Worm (Caenorhabditis elegans) whole organism, L1 larva: ENCODE results near the gene T09A5.5.

Source experiments
- C16A3.4 ChIP-seq: fragments of 150-350 bp; optimal IDR thresholded peaks from 2 replicates; lab custom pipeline; 2014; ENCODE audit warnings: missing biosample characterization, missing genetic modification characterization
- Y116A8C.19 ChIP-seq: sonication (generic microtip); optimal IDR thresholded peaks from 2 replicates; lab custom pipeline; 2016; ENCODE audit warnings: missing compliant biosample characterization, missing genetic modification characterization, borderline replicate concordance
- blmp-1 ChIP-seq: fragments of 150-350 bp; optimal IDR thresholded peaks from 2 replicates; lab custom pipeline; 2014; ENCODE audit warnings: missing biosample characterization, missing genetic modification characterization
- ceh-82 ChIP-seq, 3 experiments: fragments of 150-350 bp in 1 of 3; sonication (generic microtip) in 2 of 3; optimal IDR thresholded peaks; 2 replicates each; lab custom pipeline; 2014 to 2017; ENCODE audit warnings: missing biosample characterization in 3 of 3, missing genetic modification characterization in 3 of 3
- dsc-1 ChIP-seq: sonication (generic microtip); optimal IDR thresholded peaks from 2 replicates; lab custom pipeline; 2016; ENCODE audit warnings: mild to moderate bottlenecking, missing genetic modification characterization, missing compliant biosample characterization
- efl-1 ChIP-seq, 4 experiments: fragments of 150-350 bp; optimal IDR thresholded peaks in 3 of 4; peaks in 1 of 4; 1 replicate in 1 of 4; 2 replicates in 3 of 4; lab custom pipeline; 2014; ENCODE audit warnings: missing biosample characterization in 2 of 4, missing genetic modification characterization in 2 of 4, missing genetic modification reagents in 2 of 4
- efl-3 ChIP-seq: fragments of 200-800 bp; sonication (Bioruptor generic); optimal IDR thresholded peaks from 2 replicates; lab custom pipeline; 2018; ENCODE audit warnings: mild to moderate bottlenecking, missing genetic modification characterization, missing compliant biosample characterization
- elt-2 ChIP-seq: sonication (generic microtip); optimal IDR thresholded peaks from 2 replicates; lab custom pipeline; 2016; ENCODE audit warnings: missing genetic modification characterization, mild to moderate bottlenecking, inconsistent platforms, missing compliant biosample characterization, missing genetic modification reagents
- fkh-10 ChIP-seq: sonication (generic microtip); optimal IDR thresholded peaks from 2 replicates; lab custom pipeline; 2017; ENCODE audit warnings: missing biosample characterization, missing genetic modification reagents, missing genetic modification characterization
- fkh-8 ChIP-seq: sonication (generic microtip); optimal IDR thresholded peaks from 2 replicates; lab custom pipeline; 2016; ENCODE audit warnings: mild to moderate bottlenecking, missing genetic modification characterization, missing compliant biosample characterization
- fos-1 ChIP-seq: fragments of 150-350 bp; optimal IDR thresholded peaks from 2 replicates; lab custom pipeline; 2014; ENCODE audit warnings: missing biosample characterization, missing genetic modification characterization
- grh-1 ChIP-seq: fragments of 200-800 bp; sonication (Bioruptor generic); IDR thresholded peaks from 2 replicates; pipeline ENCODE4 v1.3.6; 2022; ENCODE audit warnings: missing genetic modification reagents, missing genetic modification characterization, missing compliant biosample characterization
- hlh-17 ChIP-seq: fragments of 200-800 bp; sonication (Bioruptor generic); optimal IDR thresholded peaks from 2 replicates; lab custom pipeline; 2018; ENCODE audit warnings: missing genetic modification characterization, mild to moderate bottlenecking, missing compliant biosample characterization, moderate library complexity, borderline replicate concordance
- hlh-4 ChIP-seq: sonication (generic microtip); optimal IDR thresholded peaks from 2 replicates; lab custom pipeline; 2016; ENCODE audit warnings: mild to moderate bottlenecking, missing genetic modification characterization, missing compliant biosample characterization
- jun-1 ChIP-seq: fragments of 150-350 bp; optimal IDR thresholded peaks from 2 replicates; lab custom pipeline; 2014; ENCODE audit warnings: missing biosample characterization, missing genetic modification reagents, missing genetic modification characterization
- lin-13 ChIP-seq: fragments of 150-350 bp; optimal IDR thresholded peaks from 2 replicates; lab custom pipeline; 2014; ENCODE audit warnings: missing biosample characterization, missing genetic modification reagents, missing genetic modification characterization
- lin-14 ChIP-seq: fragments of 200-800 bp; sonication (Bioruptor generic); optimal IDR thresholded peaks from 2 replicates; lab custom pipeline; 2018; ENCODE audit warnings: mild to moderate bottlenecking, missing genetic modification characterization, moderate library complexity, missing compliant biosample characterization
- lsy-2 ChIP-seq, 2 experiments: fragments of 150-350 bp; optimal IDR thresholded peaks; 2 replicates each; lab custom pipeline; 2014; ENCODE audit warnings: missing biosample characterization in 2 of 2, missing genetic modification characterization in 2 of 2
- mab-9 ChIP-seq: fragments of 200-800 bp; sonication (Bioruptor generic); IDR thresholded peaks from 2 replicates; pipeline ENCODE4 v1.3.6; 2022; ENCODE audit warnings: missing genetic modification reagents, missing genetic modification characterization, missing compliant biosample characterization
- mdl-1 ChIP-seq, 2 experiments: fragments of 150-350 bp; optimal IDR thresholded peaks; 2 replicates each; lab custom pipeline; 2014 to 2017; ENCODE audit warnings: missing biosample characterization in 2 of 2, missing genetic modification characterization in 2 of 2, inconsistent platforms in 1 of 2
- mef-2 ChIP-seq: fragments of 150-350 bp; optimal IDR thresholded peaks from 2 replicates; lab custom pipeline; 2014; ENCODE audit warnings: missing biosample characterization, missing genetic modification characterization
- nhr-12 ChIP-seq: sonication (generic microtip); optimal IDR thresholded peaks from 2 replicates; lab custom pipeline; 2017; ENCODE audit warnings: missing biosample characterization, missing genetic modification characterization
- nhr-19 ChIP-seq: fragments of 200-800 bp; sonication (Bioruptor generic); conservative IDR thresholded peaks from 2 replicates; pipeline ENCODE4 v1.3.6; 2022; ENCODE audit warnings: missing genetic modification characterization, missing compliant biosample characterization
- nhr-20 ChIP-seq: sonication (generic microtip); optimal IDR thresholded peaks from 2 replicates; lab custom pipeline; 2016; ENCODE audit warnings: mild to moderate bottlenecking, missing genetic modification characterization, missing compliant biosample characterization
- nhr-237 ChIP-seq: fragments of 150-350 bp; optimal IDR thresholded peaks from 2 replicates; lab custom pipeline; 2014; ENCODE audit warnings: missing biosample characterization, missing genetic modification characterization
- nhr-47 ChIP-seq: sonication (generic microtip); optimal IDR thresholded peaks from 2 replicates; lab custom pipeline; 2016; ENCODE audit warnings: mild to moderate bottlenecking, missing genetic modification characterization, moderate library complexity, missing compliant biosample characterization
- nhr-71 ChIP-seq: sonication (generic microtip); optimal IDR thresholded peaks from 2 replicates; lab custom pipeline; 2016; ENCODE audit warnings: mild to moderate bottlenecking, missing genetic modification characterization, moderate library complexity, missing compliant biosample characterization
- nhr-76 ChIP-seq: sonication (generic microtip); optimal IDR thresholded peaks from 2 replicates; lab custom pipeline; 2017; ENCODE audit warnings: missing biosample characterization, missing genetic modification characterization
- nhr-77 ChIP-seq: fragments of 150-350 bp; optimal IDR thresholded peaks from 2 replicates; lab custom pipeline; 2014; ENCODE audit warnings: missing biosample characterization, missing genetic modification characterization
- nhr-84 ChIP-seq: sonication (generic microtip); optimal IDR thresholded peaks from 2 replicates; lab custom pipeline; 2017; ENCODE audit warnings: missing biosample characterization, missing genetic modification characterization
- nhr-85 ChIP-seq: sonication (generic microtip); peaks from one replicate; lab custom pipeline; 2016; ENCODE audit warnings: missing genetic modification characterization, inconsistent platforms, missing compliant biosample characterization
- pag-3 ChIP-seq: sonication (generic microtip); optimal IDR thresholded peaks from 2 replicates; lab custom pipeline; 2017; ENCODE audit warnings: missing genetic modification characterization, mild to moderate bottlenecking, missing compliant biosample characterization, antibody characterized with exemption, borderline replicate concordance; ENCODE audit not compliant: insufficient read depth
- pqm-1 ChIP-seq: sonication (generic microtip); optimal IDR thresholded peaks from 3 replicates; lab custom pipeline; 2017; ENCODE audit warnings: missing biosample characterization, missing genetic modification characterization
- rnt-1 ChIP-seq: sonication (generic microtip); optimal IDR thresholded peaks from 2 replicates; lab custom pipeline; 2016; ENCODE audit warnings: mild to moderate bottlenecking, missing genetic modification characterization, moderate library complexity, missing compliant biosample characterization
- skn-1 ChIP-seq: fragments of 150-350 bp; optimal IDR thresholded peaks from 2 replicates; lab custom pipeline; 2014; ENCODE audit warnings: missing biosample characterization, missing genetic modification characterization
- snu-23 ChIP-seq: sonication (generic microtip); optimal IDR thresholded peaks from 2 replicates; lab custom pipeline; 2016; ENCODE audit warnings: missing genetic modification characterization, missing compliant biosample characterization
- sox-4 ChIP-seq: sonication (generic microtip); optimal IDR thresholded peaks from 2 replicates; lab custom pipeline; 2016; ENCODE audit warnings: missing genetic modification characterization, missing compliant biosample characterization
- swsn-7 ChIP-seq: sonication (generic microtip); optimal IDR thresholded peaks from 2 replicates; lab custom pipeline; 2016; ENCODE audit warnings: missing genetic modification characterization, missing compliant biosample characterization
- tbx-2 ChIP-seq: sonication (generic microtip); optimal IDR thresholded peaks from 2 replicates; lab custom pipeline; 2016; ENCODE audit warnings: missing genetic modification characterization, missing compliant biosample characterization
- tlp-1 ChIP-seq: fragments of 150-350 bp; optimal IDR thresholded peaks from 2 replicates; lab custom pipeline; 2014; ENCODE audit warnings: missing biosample characterization, missing genetic modification characterization
- unc-62 ChIP-seq: fragments of 150-350 bp; optimal IDR thresholded peaks from 2 replicates; lab custom pipeline; 2014; ENCODE audit warnings: missing biosample characterization, missing genetic modification reagents, missing genetic modification characterization
- unc-98 ChIP-seq: fragments of 200-800 bp; sonication (Bioruptor generic); IDR thresholded peaks from 2 replicates; pipeline ENCODE4 v1.3.6; 2022; ENCODE audit warnings: missing genetic modification characterization, missing compliant biosample characterization
- zag-1 ChIP-seq: fragments of 150-350 bp; optimal IDR thresholded peaks from 2 replicates; lab custom pipeline; 2014; ENCODE audit warnings: missing biosample characterization, missing genetic modification characterization
- ztf-11 ChIP-seq, 2 experiments: sonication (generic microtip); optimal IDR thresholded peaks; 2 replicates each; lab custom pipeline; 2016 to 2017; ENCODE audit warnings: missing genetic modification characterization in 2 of 2, missing biosample characterization in 1 of 2, missing compliant biosample characterization in 1 of 2

T09A5.5 gene

ce11 chrII:7808950-7809349 lies 44.6 kb downstream of the T09A5.5 start (continued):
- TF ChIP-seq efl-1 (optimal IDR thresholded peaks at IDR 0.05; lab: Kevin White, UChicago) (peak in 1 of 2 experiments; percentile 13), efl-1 (GFP tag; optimal IDR thresholded peaks at IDR 0.05 in 1 of 2; lab: Kevin White, UChicago) (peak in 1 of 2 experiments; percentile 94), unc-62 (GFP tag; lab: Kevin White, UChicago) (no peak), tlp-1 (tag; lab: Kevin White, UChicago) (peak; percentile 25), nhr-19 (GFP tag; lab: Robert Waterston, UW) (peak; percentile 58), lin-14 (peak; percentile 78), rnt-1 (tag; lab: Kevin White, UChicago) (peak; percentile 66), nhr-47 (peak; percentile 36), nhr-20 (tag; lab: Kevin White, UChicago) (peak; percentile 52), nhr-77 (tag; lab: Kevin White, UChicago) (no peak), fkh-8 (tag; lab: Kevin White, UChicago) (no peak), pqm-1 (peak; percentile 38), mab-9 (no peak), nhr-85 (tag; lab: Kevin White, UChicago) (peak; percentile 86), snu-23 (GFP tag; lab: Kevin White, UChicago) (peak; percentile 45), blmp-1 (tag; lab: Kevin White, UChicago) (peak; percentile 57), lin-13 (no peak), fos-1 (tag; lab: Kevin White, UChicago) (no peak), unc-98 (GFP tag; lab: Robert Waterston, UW) (no peak), lsy-2 (tag; optimal IDR thresholded peaks at IDR 0.05; lab: Kevin White, UChicago) (peak; percentile 17 to 20), nhr-12 (tag; lab: Kevin White, UChicago) (no peak), ceh-82 (tag; optimal IDR thresholded peaks at IDR 0.05; lab: Kevin White, UChicago) (no peak), fkh-10 (GFP tag; lab: Kevin White, UChicago) (no peak), tbx-2 (tag; lab: Kevin White, UChicago) (peak; percentile 7), mef-2 (tag; lab: Kevin White, UChicago) (no peak), swsn-7 (tag; lab: Kevin White, UChicago) (peak; percentile 40), hlh-4 (tag; lab: Kevin White, UChicago) (no peak), nhr-76 (tag; lab: Kevin White, UChicago) (no peak), jun-1 (no peak), zag-1 (tag; lab: Kevin White, UChicago) (no peak), sox-4 (tag; lab: Kevin White, UChicago) (no peak), skn-1 (tag; lab: Kevin White, UChicago) (no peak), mdl-1 (tag; optimal IDR thresholded peaks at IDR 0.05; lab: Kevin White, UChicago) (peak in 1 of 2 experiments; percentile 39), grh-1 (GFP tag; lab: Robert Waterston, UW) (0 out of 2 replicates have a peak, but pooled peaks have one; percentile 6), elt-2 (peak; percentile 94), dsc-1 (no peak), C16A3.4 (tag; lab: Kevin White, UChicago) (no peak), Y116A8C.19 (no peak), nhr-84 (tag; lab: Kevin White, UChicago) (no peak), ztf-11 (tag; optimal IDR thresholded peaks at IDR 0.05; lab: Kevin White, UChicago) (no peak), efl-3 (GFP tag; lab: Kevin White, UChicago) (no peak), nhr-237 (tag; lab: Kevin White, UChicago) (no peak), hlh-17 (GFP tag; lab: Kevin White, UChicago) (no peak), pag-3 (no peak), nhr-71 (peak; percentile 70)
